Worm (Caenorhabditis elegans) whole organism, early embryonic: ENCODE measurements around the gene gtf-2H2C.

Source experiments
- B0310.2 ChIP-seq: sonication (generic microtip); optimal IDR thresholded peaks from 2 replicates; lab custom pipeline; 2016; ENCODE audit warnings: mild to moderate bottlenecking, missing genetic modification characterization, missing compliant biosample characterization
- aly-1 ChIP-seq: sonication (generic microtip); optimal IDR thresholded peaks from 2 replicates; lab custom pipeline; 2016; ENCODE audit warnings: missing genetic modification characterization, missing compliant biosample characterization
- ama-1 ChIP-seq: fragments of 150-350 bp; optimal IDR thresholded peaks from 2 replicates; lab custom pipeline; 2014
- flt-1 ChIP-seq: fragments of 200-800 bp; sonication (Bioruptor generic); IDR thresholded peaks from 2 replicates; pipeline ENCODE4 v1.3.6; 2022; ENCODE audit warnings: missing genetic modification characterization, missing compliant biosample characterization
- hmbx-1 ChIP-seq: sonication (generic microtip); optimal IDR thresholded peaks from 2 replicates; lab custom pipeline; 2016; ENCODE audit warnings: mild to moderate bottlenecking, missing genetic modification characterization, missing compliant biosample characterization
- hmg-4 ChIP-seq: fragments of 200-800 bp; sonication (Bioruptor generic); optimal IDR thresholded peaks from 2 replicates; lab custom pipeline; 2018; ENCODE audit warnings: mild to moderate bottlenecking, missing genetic modification characterization, missing compliant biosample characterization
- hnd-1 ChIP-seq: sonication (generic microtip); optimal IDR thresholded peaks from 2 replicates; lab custom pipeline; 2016; ENCODE audit warnings: missing genetic modification characterization, missing compliant biosample characterization
- pes-1 ChIP-seq: fragments of 200-800 bp; sonication (Bioruptor generic); IDR thresholded peaks from 2 replicates; pipeline ENCODE4 v1.3.6; 2022; ENCODE audit warnings: missing genetic modification reagents, missing genetic modification characterization, missing compliant biosample characterization
- sea-1 ChIP-seq: fragments of 200-800 bp; sonication (Bioruptor generic); conservative IDR thresholded peaks from 2 replicates; pipeline ENCODE4 v1.3.6; 2022; ENCODE audit warnings: missing genetic modification characterization, missing compliant biosample characterization
- tbx-11 ChIP-seq: fragments of 200-800 bp; sonication (Bioruptor generic); IDR thresholded peaks from 2 replicates; pipeline ENCODE4 v1.3.6; 2022; ENCODE audit warnings: missing genetic modification characterization, missing compliant biosample characterization
- tbx-37 ChIP-seq: fragments of 200-800 bp; sonication (Bioruptor generic); conservative IDR thresholded peaks from 2 replicates; pipeline ENCODE4 v1.3.6; 2022; ENCODE audit warnings: missing genetic modification reagents, missing genetic modification characterization, missing compliant biosample characterization

- no peak for TF ChIP-seq sea-1 (GFP tag; lab: Robert Waterston, UW)
- no peak for TF ChIP-seq tbx-37 (GFP tag; lab: Robert Waterston, UW)
- no peak for TF ChIP-seq ama-1 (lab: Kevin White, UChicago)
- TF ChIP-seq hmbx-1 (tag; lab: Kevin White, UChicago) = no peak
- no peak for TF ChIP-seq hmg-4 (GFP tag; lab: Kevin White, UChicago)
- TF ChIP-seq flt-1 (GFP tag; lab: Robert Waterston, UW) = no peak
- TF ChIP-seq pes-1 = no peak
- no peak for TF ChIP-seq tbx-11
- no peak for TF ChIP-seq B0310.2
- no peak for TF ChIP-seq hnd-1
- TF ChIP-seq aly-1 (tag; lab: Kevin White, UChicago) = no peak
Measured at ce11 chrIII:10059002-10059401, 31.6 kb downstream of the gtf-2H2C start, which contains the start of gene T16G12.8.
